Worm (Caenorhabditis elegans) whole organism, L3 larva: ENCODE data around the gene W03F8.4.

Experiments used
- aly-2 ChIP-seq: fragments of 150-350 bp; optimal IDR thresholded peaks from 2 replicates; lab custom pipeline; 2014; ENCODE audit warnings: missing biosample characterization, missing genetic modification characterization
- unc-62 ChIP-seq: fragments of 150-350 bp; sonication (generic microtip); optimal IDR thresholded peaks from 4 replicates; lab custom pipeline; 2014; ENCODE audit warnings: missing biosample characterization, missing genetic modification reagents, missing genetic modification characterization
- ztf-4 ChIP-seq: fragments of 150-350 bp; optimal IDR thresholded peaks from 2 replicates; lab custom pipeline; 2014; ENCODE audit warnings: missing biosample characterization, missing genetic modification characterization

DNA sequence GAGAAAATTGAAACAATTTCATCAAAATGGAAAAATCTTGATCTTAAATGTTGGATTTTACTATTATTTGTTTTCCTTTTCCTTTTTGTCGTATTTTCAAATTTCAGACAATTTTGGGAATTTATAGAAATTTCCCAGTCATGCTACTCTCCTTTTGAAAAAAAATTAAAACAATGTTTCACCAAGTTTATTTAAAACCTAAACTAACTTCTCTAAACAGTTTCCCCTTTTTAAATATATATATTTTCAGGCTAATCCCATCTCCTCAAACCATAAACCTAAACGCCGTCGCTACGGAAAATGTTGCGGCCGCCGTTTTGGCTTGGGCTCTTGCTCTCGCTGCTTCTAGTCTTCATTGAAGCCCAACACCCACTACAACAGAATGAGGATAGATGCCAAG lies 10.9 kb upstream of the W03F8.4 start, which contains the start of gene lam-1:
- TF ChIP-seq aly-2 (no peak), ztf-4 (tag; lab: Kevin White, UChicago) (no peak), unc-62 (GFP tag; lab: Kevin White, UChicago) (no peak)
